Fruit fly (Drosophila melanogaster): ENCODE measurements around the gene Dnz1.

Dnz1 gene

DNA sequence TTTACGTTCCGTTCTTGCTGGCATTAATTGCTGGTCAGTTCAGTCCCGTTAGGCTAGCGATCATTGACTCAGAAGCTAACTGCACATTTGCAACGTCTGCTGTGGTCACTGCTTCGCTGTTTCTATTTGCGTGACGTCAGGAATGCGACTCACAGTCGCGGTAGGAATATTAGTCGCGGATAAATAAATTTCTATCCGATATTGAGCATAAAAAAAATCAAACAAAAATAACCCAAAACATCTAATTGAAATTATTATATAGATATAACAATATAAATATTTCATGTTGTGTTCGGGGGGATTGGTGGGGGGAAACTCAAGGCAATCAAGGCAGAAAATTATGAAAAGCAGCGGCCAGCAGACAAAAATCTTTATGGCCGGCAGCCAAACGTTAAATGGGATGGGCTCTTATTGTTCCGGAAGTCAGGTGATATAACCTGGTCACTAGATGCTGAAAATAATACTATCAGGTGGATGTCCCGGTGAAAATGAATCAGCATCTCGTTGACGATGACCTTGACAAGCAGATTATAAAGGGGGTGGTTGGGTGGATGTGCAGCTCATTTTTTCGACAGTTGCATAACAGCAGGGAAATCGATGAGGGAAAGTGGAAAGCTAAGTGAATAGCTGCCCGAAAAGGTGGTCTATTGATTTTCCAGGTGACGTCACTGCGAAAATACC is 6.8 kb downstream of the Dnz1 start, which contains the start of gene SmydA-3 (continued):
- TF ChIP-seq CG34224 (GFP tag; IDR thresholded peaks at IDR 0.05; ENCODE audit: partially characterized antibody) = no peak
- 0 out of 2 replicates have a peak, but pooled peaks have one; percentile 30 for TF ChIP-seq ara (GFP tag; IDR thresholded peaks at IDR 0.05)
- TF ChIP-seq chif (GFP tag; optimal IDR thresholded peaks at IDR 0.05) = no peak
- TF ChIP-seq NFAT (GFP tag; IDR thresholded peaks at IDR 0.05) = no peak
- TF ChIP-seq ssp (GFP tag; IDR thresholded peaks at IDR 0.05) = no peak
- TF ChIP-seq CG16815 (GFP tag; optimal IDR thresholded peaks at IDR 0.05) = no peak
- no peak for TF ChIP-seq CG13296 (GFP tag; optimal IDR thresholded peaks at IDR 0.05)
- no peak for TF ChIP-seq CG13894 (tag; optimal IDR thresholded peaks at IDR 0.05)
- TF ChIP-seq mld (GFP tag; IDR thresholded peaks at IDR 0.05; ENCODE audit: partially characterized antibody) = no peak
- no peak for TF ChIP-seq Side (GFP tag; optimal IDR thresholded peaks at IDR 0.05)
- no peak for TF ChIP-seq D19B (GFP tag; optimal IDR thresholded peaks at IDR 0.05)
- TF ChIP-seq peb (GFP tag; IDR thresholded peaks at IDR 0.05) = no peak
- no peak for TF ChIP-seq Optix (GFP tag; IDR thresholded peaks at IDR 0.05)
- no peak for TF ChIP-seq CG2116 (GFP tag; optimal IDR thresholded peaks at IDR 0.05)
- TF ChIP-seq CG5180 (GFP tag; optimal IDR thresholded peaks at IDR 0.05) = no peak
- no peak for TF ChIP-seq CG3163 (GFP tag; optimal IDR thresholded peaks at IDR 0.05)
- no peak for TF ChIP-seq CG6683 (GFP tag; optimal IDR thresholded peaks at IDR 0.05)
- TF ChIP-seq CG34422 (GFP tag; IDR thresholded peaks at IDR 0.05) = 0 out of 3 replicates have a peak, but pooled peaks have one; percentile 8
- TF ChIP-seq stwl (tag; optimal IDR thresholded peaks at IDR 0.05) = no peak
- no peak for TF ChIP-seq z (GFP tag; IDR thresholded peaks at IDR 0.05)
- no peak for TF ChIP-seq exex (tag; optimal IDR thresholded peaks at IDR 0.05)
- TF ChIP-seq Mrtf (GFP tag; IDR thresholded peaks at IDR 0.05) = no peak
- TF ChIP-seq CG15073 (GFP tag; optimal IDR thresholded peaks at IDR 0.05) = peak; percentile 89
- TF ChIP-seq Meics (GFP tag; optimal IDR thresholded peaks at IDR 0.05) = peak; percentile 44
- TF ChIP-seq slbo (GFP tag; IDR thresholded peaks at IDR 0.05) = peak; percentile 44; the same call in 1 of the 2 replicates
- TF ChIP-seq CG42726 (GFP tag; IDR thresholded peaks at IDR 0.05; ENCODE audit: partially characterized antibody) = no peak
- no peak for TF ChIP-seq CG12942 (GFP tag; optimal IDR thresholded peaks at IDR 0.05)
- TF ChIP-seq rib (GFP tag; IDR thresholded peaks at IDR 0.05) = no peak
- no peak for TF ChIP-seq CG10654 (GFP tag; optimal IDR thresholded peaks at IDR 0.05)
- TF ChIP-seq HmgZ (tag; optimal IDR thresholded peaks at IDR 0.05) = no peak
- no peak for TF ChIP-seq CG1529 (GFP tag; optimal IDR thresholded peaks at IDR 0.05)
- no peak for TF ChIP-seq zfh1 (GFP tag; IDR thresholded peaks at IDR 0.05)
- TF ChIP-seq wor (GFP tag; IDR thresholded peaks at IDR 0.05) = no peak
- TF ChIP-seq tio (GFP tag; optimal IDR thresholded peaks at IDR 0.05) = no peak
- peak; percentile 43; the same call in 1 of the 2 replicates for TF ChIP-seq CG17328 (GFP tag; IDR thresholded peaks at IDR 0.05)
- TF ChIP-seq CG7839 (tag; optimal IDR thresholded peaks at IDR 0.05) = no peak
- TF ChIP-seq CG18476 (GFP tag; optimal IDR thresholded peaks at IDR 0.05) = no peak
- TF ChIP-seq CG7372 (GFP tag; IDR thresholded peaks at IDR 0.05) = no peak
- no peak for TF ChIP-seq CG9817 (tag; optimal IDR thresholded peaks at IDR 0.05)
- TF ChIP-seq hth (optimal IDR thresholded peaks at IDR 0.05) = no peak
- TF ChIP-seq Med (GFP tag) = peak; percentile 62
- no peak for TF ChIP-seq CG6791 (GFP tag; IDR thresholded peaks at IDR 0.05; ENCODE audit: partially characterized antibody)
- no peak for TF ChIP-seq fu2 (GFP tag; optimal IDR thresholded peaks at IDR 0.05)
- TF ChIP-seq sim (GFP tag; IDR thresholded peaks at IDR 0.05) = no peak
- no peak for TF ChIP-seq HLHmδ (GFP tag; optimal IDR thresholded peaks at IDR 0.05)
- TF ChIP-seq CG4707 (GFP tag; optimal IDR thresholded peaks at IDR 0.05) = no peak
- no peak for TF ChIP-seq Gsc (GFP tag; IDR thresholded peaks at IDR 0.05)
- no peak for TF ChIP-seq CG7786 (GFP tag; optimal IDR thresholded peaks at IDR 0.05)
- TF ChIP-seq B-H1 (GFP tag; IDR thresholded peaks at IDR 0.05) = no peak; the same call in 2 of the 3 replicates
- no peak for TF ChIP-seq CG32772 (GFP tag; IDR thresholded peaks at IDR 0.05)
- peak; percentile 20; the same call in 1 of the 2 replicates for TF ChIP-seq Ptx1 (GFP tag; IDR thresholded peaks at IDR 0.05)
